Fruit fly (Drosophila melanogaster): ENCODE measurements around the gene Rpt2.
A peak's percentile ranks its signal among the peaks of the same experiment; 100 is the strongest.

The Rpt2 gene

DNA sequence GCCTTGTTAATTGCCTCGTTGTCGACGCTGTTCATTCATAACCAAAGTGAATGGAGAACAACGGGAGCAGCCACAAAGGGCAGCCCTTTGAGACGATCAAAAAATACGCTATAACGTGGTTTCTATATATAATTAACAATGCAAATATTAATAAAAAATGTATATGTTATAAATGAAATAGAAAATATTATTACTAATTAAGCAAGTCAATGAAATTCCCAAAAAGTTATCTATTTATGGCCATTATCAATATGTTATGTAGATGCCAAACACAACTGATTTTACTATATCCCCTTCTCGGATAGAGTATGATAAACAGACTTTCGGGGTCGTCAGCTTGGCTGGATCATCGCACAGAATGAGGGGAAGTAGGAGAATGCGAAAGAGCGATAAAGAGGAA lies 38.1 kb upstream of the Rpt2 start (continued):
- TF ChIP-seq sc (optimal IDR thresholded peaks at IDR 0.05) (no peak), sc (GFP tag; optimal IDR thresholded peaks at IDR 0.05) (peak; percentile 20), Eip74EF (GFP tag; optimal IDR thresholded peaks at IDR 0.05) (peak in 1 of 2 experiments; percentile 22), Rx (GFP tag; IDR thresholded peaks at IDR 0.05) (no peak), bsh (GFP tag; optimal IDR thresholded peaks at IDR 0.05) (peak in 1 of 2 experiments; percentile 53), dmrt11E (tag; optimal IDR thresholded peaks at IDR 0.05) (no peak), CG3726 (GFP tag; IDR thresholded peaks at IDR 0.05) (no peak)

dm6 chr3R:23964913-23965718 lies 33.8 kb upstream of the Rpt2 start:
- TF ChIP-seq MTF-1 (GFP tag; optimal IDR thresholded peaks at IDR 0.05; ENCODE audit: borderline replicate concordance): no peak
- TF ChIP-seq CG1529 (GFP tag; optimal IDR thresholded peaks at IDR 0.05): no peak
- TF ChIP-seq Med (GFP tag): peak; percentile 55
- no peak for TF ChIP-seq insv (GFP tag; optimal IDR thresholded peaks at IDR 0.05)
- TF ChIP-seq ewg (GFP tag; optimal IDR thresholded peaks at IDR 0.05): peak; percentile 76
- no peak for TF ChIP-seq CG8478 (optimal IDR thresholded peaks at IDR 0.05)
- TF ChIP-seq hkb (optimal IDR thresholded peaks at IDR 0.05): no peak
- 0 out of 2 replicates have a peak, but pooled peaks have one; percentile 8 for TF ChIP-seq hkb (GFP tag; IDR thresholded peaks at IDR 0.05)
- peak; percentile 74 for TF ChIP-seq scrt (GFP tag; optimal IDR thresholded peaks at IDR 0.05)
- TF ChIP-seq Trl (optimal IDR thresholded peaks at IDR 0.05): peak; percentile 67 to 81
- TF ChIP-seq Trl (GFP tag; optimal IDR thresholded peaks at IDR 0.05): no peak
- TF ChIP-seq CG17829 (tag; optimal IDR thresholded peaks at IDR 0.05): no peak
- TF ChIP-seq CG11696 (GFP tag; IDR thresholded peaks at IDR 0.05): peak; percentile 57
- no peak for TF ChIP-seq NFAT (GFP tag; IDR thresholded peaks at IDR 0.05)
- TF ChIP-seq chinmo (GFP tag; IDR thresholded peaks at IDR 0.05; ENCODE audit: partially characterized antibody): 0 out of 4 replicates have a peak, but pooled peaks have one; percentile 37
- TF ChIP-seq sqz (GFP tag; optimal IDR thresholded peaks at IDR 0.05): peak; percentile 50
- peak; percentile 71 for TF ChIP-seq CG8290 (GFP tag; optimal IDR thresholded peaks at IDR 0.05)
- TF ChIP-seq CG8290 (tag; optimal IDR thresholded peaks at IDR 0.05): peak; percentile 28 to 90
- peak; percentile 70 for TF ChIP-seq CG15073 (GFP tag; optimal IDR thresholded peaks at IDR 0.05)
- TF ChIP-seq CG1832 (GFP tag; optimal IDR thresholded peaks at IDR 0.05): peak; percentile 56
- TF ChIP-seq Deaf1 (tag; optimal IDR thresholded peaks at IDR 0.05): peak; percentile 73
- no peak for TF ChIP-seq lmd (GFP tag; IDR thresholded peaks at IDR 0.05)
- TF ChIP-seq CG12769 (tag; optimal IDR thresholded peaks at IDR 0.05): peak; percentile 61
- TF ChIP-seq lab (GFP tag; optimal IDR thresholded peaks at IDR 0.05): peak; percentile 2
- TF ChIP-seq CG32772 (GFP tag; IDR thresholded peaks at IDR 0.05): no peak
- TF ChIP-seq ci (GFP tag; IDR thresholded peaks at IDR 0.05): peak; percentile 41; the same call in 2 of the 3 replicates
- TF ChIP-seq Atf6 (GFP tag; IDR thresholded peaks at IDR 0.05): no peak
- peak; percentile 66 for TF ChIP-seq sens (GFP tag)
- TF ChIP-seq Adf1 (GFP tag; IDR thresholded peaks at IDR 0.05): peak; percentile 29; the same call in 1 of the 2 replicates
- TF ChIP-seq abd-A (tag; optimal IDR thresholded peaks at IDR 0.05): peak; percentile 63
- no peak for TF ChIP-seq Xbp1 (GFP tag; optimal IDR thresholded peaks at IDR 0.05)
- no peak for TF ChIP-seq Asciz (GFP tag; optimal IDR thresholded peaks at IDR 0.05)
- TF ChIP-seq CG31441 (GFP tag; IDR thresholded peaks at IDR 0.05): no peak
- peak; percentile 93 for TF ChIP-seq sr (GFP tag; IDR thresholded peaks at IDR 0.05)
- peak; percentile 36; the same call in 1 of the 2 replicates for TF ChIP-seq CG32767 (GFP tag; IDR thresholded peaks at IDR 0.05)
- TF ChIP-seq sd (tag; optimal IDR thresholded peaks at IDR 0.05): peak; percentile 1
- TF ChIP-seq onecut (GFP tag; IDR thresholded peaks at IDR 0.05): peak; percentile 57; the same call in 1 of the 2 replicates
- 0 out of 3 replicates have a peak, but pooled peaks have one; percentile 6 for TF ChIP-seq so (GFP tag; IDR thresholded peaks at IDR 0.05)
- TF ChIP-seq danr (GFP tag; IDR thresholded peaks at IDR 0.05): 0 out of 2 replicates have a peak, but pooled peaks have one; percentile 18

Data from whole organism, embryonic.